Worm (Caenorhabditis elegans): Measurements from ENCODE around the gene F52C12.2.

Gene F52C12.2

DNA sequence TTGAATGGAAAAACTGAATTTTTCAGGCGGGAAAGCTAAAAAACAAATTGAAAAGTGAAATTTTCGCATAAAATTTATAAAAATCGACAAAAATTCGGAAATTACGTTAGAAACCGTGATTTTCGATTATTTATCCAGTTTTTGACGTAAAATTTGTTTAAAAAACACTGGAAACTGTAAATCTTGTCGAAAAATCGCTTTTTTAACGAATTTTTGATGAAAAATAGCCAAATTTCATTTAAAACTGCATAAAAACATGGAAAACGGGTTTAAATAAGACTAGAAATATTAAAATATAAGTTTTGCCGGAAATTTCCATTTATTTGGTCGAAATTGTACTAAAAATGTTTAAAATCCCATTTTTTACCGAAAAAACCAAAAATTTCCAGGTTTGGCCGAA, 29.2 kb upstream of the F52C12.2 start (continued):
- TF ChIP-seq F23B12.7 (tag; optimal IDR thresholded peaks at IDR 0.05; ENCODE audit: insufficient read depth) (no peak), dpff-1 (tag; optimal IDR thresholded peaks at IDR 0.05) (no peak)

ce11 chrIV:1945200-1945599, 8.2 kb upstream of the F52C12.2 start:
- TF ChIP-seq madf-8 (GFP tag; conservative IDR thresholded peaks at IDR 0.05) = no peak
- no peak for TF ChIP-seq pbrm-1 (GFP tag; IDR thresholded peaks at IDR 0.05)
- no peak for TF ChIP-seq ztf-22 (GFP tag; optimal IDR thresholded peaks at IDR 0.05)
- TF ChIP-seq hmg-1.2 (GFP tag; IDR thresholded peaks at IDR 0.05) = no peak
- no peak for TF ChIP-seq bed-2 (GFP tag; IDR thresholded peaks at IDR 0.05)
- TF ChIP-seq snpc-1.1 (tag; optimal IDR thresholded peaks at IDR 0.05; ENCODE audit: insufficient read depth) = no peak
- TF ChIP-seq rec-8 (tag; optimal IDR thresholded peaks at IDR 0.05) = no peak
- no peak for TF ChIP-seq snpc-3.4 (tag; optimal IDR thresholded peaks at IDR 0.05)
- TF ChIP-seq ZK185.1 (tag; optimal IDR thresholded peaks at IDR 0.05; ENCODE audit: poor library complexity, severe bottlenecking) = no peak
- no peak for TF ChIP-seq mes-4 (tag; optimal IDR thresholded peaks at IDR 0.05)
- TF ChIP-seq madf-3 (GFP tag; IDR thresholded peaks at IDR 0.05) = no peak
- TF ChIP-seq dpff-1 (tag; optimal IDR thresholded peaks at IDR 0.05) = no peak
- TF ChIP-seq K11D2.4 (GFP tag; IDR thresholded peaks at IDR 0.05) = no peak

DNA sequence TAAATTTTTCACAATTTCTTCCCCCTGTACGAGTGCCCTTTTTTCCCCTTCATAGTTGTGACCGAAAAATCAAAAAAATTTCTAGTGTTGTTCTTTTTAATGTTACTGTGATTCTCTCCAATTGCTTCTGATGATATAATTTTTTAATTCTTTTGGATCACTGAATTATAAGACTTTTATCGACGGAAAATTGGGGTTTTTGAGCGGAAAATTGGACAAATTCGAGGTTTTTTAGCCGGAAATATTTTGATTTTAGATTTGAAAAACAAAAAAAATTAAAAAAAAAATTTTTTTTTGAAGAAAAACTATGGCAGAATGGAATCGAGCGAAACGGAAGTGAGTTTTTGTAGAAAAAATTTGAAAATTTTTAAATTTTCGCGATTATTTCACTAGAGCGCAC, 5.5 kb upstream of the F52C12.2 start, which contains the start of gene tsen-54:
Gene tsen-54 (plus strand): TSS at position 301 of the 400 bp plus-strand sequence.
- TF ChIP-seq efl-1 (GFP tag; optimal IDR thresholded peaks at IDR 0.05) = no peak
- no peak for TF ChIP-seq B0035.1 (tag; optimal IDR thresholded peaks at IDR 0.05)
- TF ChIP-seq dox-1 (GFP tag; IDR thresholded peaks at IDR 0.05) = no peak
- TF ChIP-seq sdz-38 (tag; optimal IDR thresholded peaks at IDR 0.05) = no peak
- TF ChIP-seq egl-44 (GFP tag; IDR thresholded peaks at IDR 0.05) = no peak
- no peak for TF ChIP-seq let-607 (tag; optimal IDR thresholded peaks at IDR 0.05)
- no peak for TF ChIP-seq F39B2.1 (GFP tag; IDR thresholded peaks at IDR 0.05)
- no peak for TF ChIP-seq attf-5 (GFP tag; optimal IDR thresholded peaks at IDR 0.05)
- no peak for TF ChIP-seq repo-1 (tag; optimal IDR thresholded peaks at IDR 0.05)
- no peak for TF ChIP-seq madf-10 (tag; optimal IDR thresholded peaks at IDR 0.05)
- TF ChIP-seq F37B4.10 (GFP tag; IDR thresholded peaks at IDR 0.05) = no peak
- TF ChIP-seq F57C9.4 (tag; optimal IDR thresholded peaks at IDR 0.05) = no peak

DNA sequence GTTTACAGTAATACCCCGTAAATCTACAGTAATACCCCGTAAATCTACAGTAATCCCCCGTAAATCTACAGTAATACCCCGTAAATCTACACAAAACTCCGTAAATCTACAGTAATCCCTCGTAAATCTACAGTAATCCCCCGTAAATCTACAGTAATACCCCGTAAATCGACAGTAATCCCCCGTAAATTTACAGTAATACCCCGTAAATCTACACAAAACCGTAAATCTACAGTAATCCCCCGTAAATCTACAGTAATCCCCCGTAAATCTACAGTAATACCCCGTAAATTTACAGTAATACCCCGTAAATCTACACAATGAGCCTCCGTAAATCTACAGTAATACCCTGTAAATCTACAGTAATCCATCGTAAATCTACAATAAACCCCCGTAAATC, 3.5 kb upstream of the F52C12.2 start:
- 0 out of 2 replicates have a peak, but pooled peaks have one; percentile 6 for TF ChIP-seq ztf-6 (GFP tag; IDR thresholded peaks at IDR 0.05)

DNA sequence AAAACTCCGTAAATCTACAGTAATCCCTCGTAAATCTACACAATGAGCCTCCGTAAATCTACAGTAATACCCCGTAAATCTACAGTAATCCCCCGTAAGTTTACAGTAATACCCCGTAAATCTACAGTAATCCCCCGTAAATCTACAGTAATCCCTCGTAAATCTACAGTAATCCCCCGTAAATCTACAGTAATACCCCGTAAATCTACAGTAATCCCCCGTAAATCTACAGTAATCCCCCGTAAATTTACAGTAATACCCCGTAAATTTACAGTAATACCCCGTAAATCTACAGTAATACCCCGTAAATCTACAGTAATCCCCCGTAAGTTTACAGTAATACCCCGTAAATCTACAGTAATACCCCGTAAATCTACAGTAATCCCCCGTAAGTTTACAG, 2.8 kb upstream of the F52C12.2 start:
- TF ChIP-seq let-526 (GFP tag; IDR thresholded peaks at IDR 0.05) (peak; percentile 16; the same call in 1 of the 2 replicates), ceh-91 (GFP tag; IDR thresholded peaks at IDR 0.05) (peak; percentile 22; the same call in 1 of the 2 replicates)

ce11 chrIV:1952312-1952711, 1.1 kb upstream of the F52C12.2 start:
- TF ChIP-seq ceh-79 (tag; optimal IDR thresholded peaks at IDR 0.05) (no peak), B0261.1 (tag; optimal IDR thresholded peaks at IDR 0.05) (no peak), K11D2.4 (GFP tag; IDR thresholded peaks at IDR 0.05) (no peak), dpff-1 (tag; optimal IDR thresholded peaks at IDR 0.05) (no peak), egl-44 (GFP tag; IDR thresholded peaks at IDR 0.05) (no peak), sdz-38 (tag; optimal IDR thresholded peaks at IDR 0.05) (no peak), tbx-9 (tag; optimal IDR thresholded peaks at IDR 0.05; ENCODE audit: borderline replicate concordance) (no peak), tbp1 (GFP tag; optimal IDR thresholded peaks at IDR 0.05) (no peak), efl-1 (GFP tag; optimal IDR thresholded peaks at IDR 0.05) (no peak)

Data from whole organism, young adult.